Fruit fly (Drosophila melanogaster) whole organism, prepupa: ENCODE measurements around the gene MED24.

Experiments
- CG32006 ChIP-seq: fragments of 200-800 bp; sonication (Bioruptor generic); optimal IDR thresholded peaks from 3 replicates; lab custom pipeline; 2017; ENCODE audit warnings: missing biosample characterization, mild to moderate bottlenecking, missing genetic modification characterization
- CG6276 ChIP-seq: fragments of 200-800 bp; sonication (Bioruptor generic); optimal IDR thresholded peaks from 2 replicates; lab custom pipeline; 2017; ENCODE audit warnings: missing biosample characterization, mild to moderate bottlenecking, missing genetic modification characterization
- CG8319 ChIP-seq: fragments of 200-800 bp; sonication (Bioruptor generic); optimal IDR thresholded peaks from 3 replicates; lab custom pipeline; 2016; ENCODE audit warnings: missing biosample characterization, missing genetic modification characterization
- Hr39 ChIP-seq: fragments of 200-800 bp; sonication (Bioruptor generic); optimal IDR thresholded peaks from 2 replicates; lab custom pipeline; 2016; ENCODE audit warnings: missing biosample characterization, missing genetic modification characterization
- Lpt ChIP-seq: fragments of 200-800 bp; sonication (Bioruptor generic); optimal IDR thresholded peaks from 3 replicates; lab custom pipeline; 2016; ENCODE audit warnings: missing biosample characterization, missing genetic modification characterization
- dac ChIP-seq: fragments of 200-800 bp; sonication (Bioruptor generic); optimal IDR thresholded peaks from 2 replicates; lab custom pipeline; 2017; ENCODE audit warnings: missing biosample characterization, mild to moderate bottlenecking, missing genetic modification characterization
- esn ChIP-seq: fragments of 200-800 bp; sonication (Bioruptor generic); optimal IDR thresholded peaks from 2 replicates; lab custom pipeline; 2016; ENCODE audit warnings: missing biosample characterization, mild to moderate bottlenecking, missing genetic modification characterization, moderate library complexity
- fkh ChIP-seq: fragments of 200-800 bp; sonication (Bioruptor generic); optimal IDR thresholded peaks from 3 replicates; lab custom pipeline; 2017; ENCODE audit warnings: missing biosample characterization, mild to moderate bottlenecking, missing genetic modification characterization, moderate library complexity

DNA sequence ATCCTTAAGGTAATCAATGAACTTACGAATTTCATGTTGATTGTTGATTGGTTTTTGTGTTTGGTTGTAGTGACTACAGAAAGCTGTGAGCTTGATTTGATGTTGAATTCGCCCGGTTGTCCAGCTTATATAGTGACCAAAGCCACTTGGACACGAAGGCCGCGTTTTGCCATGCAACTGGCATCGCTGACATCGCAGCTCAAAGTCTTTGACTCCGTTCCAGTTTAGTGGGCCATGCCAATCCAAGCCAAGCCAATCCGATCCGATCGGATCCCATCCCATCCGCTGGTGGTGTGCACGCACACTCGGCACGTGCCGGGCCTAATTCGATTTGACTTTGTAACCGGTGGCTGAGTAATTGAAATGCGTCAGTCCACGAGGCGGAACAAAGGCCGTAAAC lies 27.8 kb downstream of the MED24 start, which contains the start of gene CG13674:
- no peak for TF ChIP-seq dac (GFP tag; lab: Kevin White, UChicago)
- TF ChIP-seq CG6276: no peak
- TF ChIP-seq CG32006 (GFP tag; lab: Kevin White, UChicago): no peak
- TF ChIP-seq Hr39 (GFP tag; lab: Kevin White, UChicago): no peak
- no peak for TF ChIP-seq fkh (GFP tag; lab: Kevin White, UChicago)
- no peak for TF ChIP-seq CG8319 (GFP tag; lab: Kevin White, UChicago)
- TF ChIP-seq Lpt (GFP tag; lab: Kevin White, UChicago): no peak
- no peak for TF ChIP-seq esn (GFP tag; lab: Kevin White, UChicago)
